Fruit fly (Drosophila melanogaster): ENCODE measurements around the gene CG17404.
A peak's percentile ranks its signal among the peaks of the same experiment; 100 is the strongest.

The CG17404 gene

DNA sequence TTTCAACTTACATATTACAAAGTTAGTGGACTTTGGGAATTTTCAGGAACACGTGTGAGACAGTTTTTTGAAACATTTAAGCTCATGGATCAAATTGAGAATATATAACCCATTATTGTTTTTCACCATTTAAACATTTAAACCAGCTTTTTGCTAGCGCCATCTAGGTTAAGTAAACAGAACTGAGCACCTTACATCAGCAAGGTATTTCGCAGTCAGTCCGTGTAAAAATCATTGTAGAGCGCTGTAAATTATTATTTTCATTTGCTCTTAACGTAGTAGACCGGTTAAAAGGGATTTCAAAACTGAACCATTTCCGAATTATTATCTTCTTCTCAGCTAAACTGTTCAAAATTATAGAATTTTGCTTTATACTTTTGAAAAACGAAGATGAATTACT, 2.7 kb downstream of the CG17404 start, which contains the start of gene Rsbp15 (continued):
- TF ChIP-seq chif (GFP tag; optimal IDR thresholded peaks at IDR 0.05) (peak in 1 of 2 experiments; percentile 15), Hsf (GFP tag; optimal IDR thresholded peaks at IDR 0.05) (no peak), CG42726 (GFP tag; IDR thresholded peaks at IDR 0.05; ENCODE audit: partially characterized antibody) (0 out of 2 replicates have a peak, but pooled peaks have one; percentile 48), ase (GFP tag; IDR thresholded peaks at IDR 0.05) (peak; percentile 41; the same call in 1 of the 3 replicates), chm (GFP tag; IDR thresholded peaks at IDR 0.05) (0 out of 2 replicates have a peak, but pooled peaks have one; percentile 13), knrl (GFP tag; IDR thresholded peaks at IDR 0.05; ENCODE audit: partially characterized antibody) (peak; percentile 51; the same call in 2 of the 3 replicates), Ets97D (GFP tag; optimal IDR thresholded peaks at IDR 0.05) (peak; percentile 1), CoRest (tag; optimal IDR thresholded peaks at IDR 0.05) (no peak), Bgb (GFP tag; IDR thresholded peaks at IDR 0.05; ENCODE audit: partially characterized antibody) (peak; percentile 72), Xbp1 (GFP tag; optimal IDR thresholded peaks at IDR 0.05) (peak; percentile 4), az2 (GFP tag; optimal IDR thresholded peaks at IDR 0.05) (no peak), NK7.1 (GFP tag; optimal IDR thresholded peaks at IDR 0.05) (no peak), en (GFP tag; optimal IDR thresholded peaks at IDR 0.05) (no peak), CG6791 (GFP tag; IDR thresholded peaks at IDR 0.05; ENCODE audit: partially characterized antibody) (peak; percentile 45; the same call in 2 of the 3 replicates), hth (optimal IDR thresholded peaks at IDR 0.05) (no peak), CG3163 (GFP tag; optimal IDR thresholded peaks at IDR 0.05) (no peak), CG10959 (GFP tag; IDR thresholded peaks at IDR 0.05) (no peak), CG17612 (GFP tag; IDR thresholded peaks at IDR 0.05) (no peak), Mrtf (GFP tag; IDR thresholded peaks at IDR 0.05) (no peak), unpg (GFP tag; optimal IDR thresholded peaks at IDR 0.05) (no peak), disco-r (GFP tag; optimal IDR thresholded peaks at IDR 0.05) (no peak)

DNA sequence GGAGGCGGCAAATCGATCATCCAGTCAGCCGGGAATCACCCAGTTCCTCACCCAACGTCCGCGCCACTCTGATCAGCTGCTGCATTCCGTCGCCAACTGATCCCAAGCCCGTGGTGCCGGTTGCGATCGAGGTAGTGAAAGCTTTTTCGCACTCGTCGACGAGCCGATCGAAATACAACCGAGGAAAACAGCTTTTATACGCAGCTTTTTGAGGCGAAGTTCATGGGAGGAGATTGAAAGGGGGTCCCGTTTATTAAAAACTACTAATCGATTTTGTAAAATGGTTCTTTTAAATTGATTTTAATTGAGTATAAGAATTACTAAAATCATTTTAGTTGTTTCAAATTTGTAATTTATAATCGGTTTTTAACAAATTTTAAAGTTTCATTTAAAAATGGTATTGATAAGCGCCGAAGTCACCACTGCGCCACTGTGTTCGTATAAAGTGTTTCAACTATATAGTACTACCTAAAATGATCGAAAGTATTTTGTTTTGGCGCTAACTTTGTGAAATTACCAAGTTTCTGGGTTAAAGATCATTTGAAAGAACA, 3.4 kb downstream of the CG17404 start, which contains the start of gene CG4860:
TSS of gene CG4860 (minus strand) at position 99 of the 551 bp plus-strand sequence.
- TF ChIP-seq CG14441 (GFP tag; IDR thresholded peaks at IDR 0.05) = peak; percentile 89
- peak; percentile 63 for TF ChIP-seq kah (GFP tag; optimal IDR thresholded peaks at IDR 0.05)
- TF ChIP-seq Lhr (GFP tag; optimal IDR thresholded peaks at IDR 0.05) = no peak
- TF ChIP-seq CG11093 (GFP tag; IDR thresholded peaks at IDR 0.05) = peak; percentile 53; the same call in 1 of the 3 replicates
- no peak for TF ChIP-seq sna (GFP tag; IDR thresholded peaks at IDR 0.05; ENCODE audit: partially characterized antibody)
- TF ChIP-seq CG17612 (GFP tag; IDR thresholded peaks at IDR 0.05) = peak; percentile 73
- TF ChIP-seq ems (GFP tag; optimal IDR thresholded peaks at IDR 0.05) = peak; percentile 85
- no peak for TF ChIP-seq hb (GFP tag; IDR thresholded peaks at IDR 0.05; ENCODE audit: partially characterized antibody)
- no peak for TF ChIP-seq prd (optimal IDR thresholded peaks at IDR 0.05)
- TF ChIP-seq prd (GFP tag; IDR thresholded peaks at IDR 0.05) = peak; percentile 86
- peak; percentile 83 for TF ChIP-seq CG17359 (tag; optimal IDR thresholded peaks at IDR 0.05)
- TF ChIP-seq ERR (GFP tag; optimal IDR thresholded peaks at IDR 0.05) = peak; percentile 44
- peak; percentile 65 for TF ChIP-seq disco-r (GFP tag; optimal IDR thresholded peaks at IDR 0.05)
- TF ChIP-seq CG11560 (tag; IDR thresholded peaks at IDR 0.05) = peak; percentile 66; the same call in 2 of the 3 replicates
- peak; percentile 79 for TF ChIP-seq CG18011 (GFP tag; optimal IDR thresholded peaks at IDR 0.05)
- TF ChIP-seq CG7928 (GFP tag; optimal IDR thresholded peaks at IDR 0.05) = peak; percentile 57
- peak; percentile 73 for TF ChIP-seq ap (GFP tag; IDR thresholded peaks at IDR 0.05)
- peak; percentile 85 for TF ChIP-seq bab2 (GFP tag; optimal IDR thresholded peaks at IDR 0.05)
- no peak for TF ChIP-seq Scr (GFP tag; IDR thresholded peaks at IDR 0.05; ENCODE audit: partially characterized antibody)
- peak; percentile 96 for TF ChIP-seq CG2120 (GFP tag; optimal IDR thresholded peaks at IDR 0.05)
- no peak for TF ChIP-seq Elba2 (GFP tag; optimal IDR thresholded peaks at IDR 0.05)
- TF ChIP-seq crp (GFP tag; optimal IDR thresholded peaks at IDR 0.05) = peak in 1 of 2 experiments; percentile 61
- no peak for TF ChIP-seq CG14860 (GFP tag; IDR thresholded peaks at IDR 0.05; ENCODE audit: partially characterized antibody)
- peak; percentile 80 for TF ChIP-seq B-H2 (GFP tag; optimal IDR thresholded peaks at IDR 0.05)
- no peak for TF ChIP-seq CG16813 (GFP tag; IDR thresholded peaks at IDR 0.05; ENCODE audit: partially characterized antibody)
- TF ChIP-seq CkIIα-i1 (GFP tag; IDR thresholded peaks at IDR 0.05) = no peak
- peak; percentile 63 for TF ChIP-seq tap (tag; optimal IDR thresholded peaks at IDR 0.05)
- peak; percentile 67; the same call in 1 of the 2 replicates for TF ChIP-seq ro (GFP tag; IDR thresholded peaks at IDR 0.05)
- peak; percentile 56 for TF ChIP-seq ftz-f1 (GFP tag; optimal IDR thresholded peaks at IDR 0.05)
- peak; percentile 91 for TF ChIP-seq bcd (GFP tag; optimal IDR thresholded peaks at IDR 0.05)
- peak; percentile 70 for TF ChIP-seq luna (GFP tag; optimal IDR thresholded peaks at IDR 0.05)
